Worm (Caenorhabditis elegans): ENCODE data around the gene nos-3.
"Not testable (repeated sequence)": the region's sequence is repeated elsewhere in the genome, so short reads cannot be mapped to it uniquely, and the experiment has no call there.

The nos-3 gene

ce11 chrII:9731810-9732209 lies 14.3 kb upstream of the nos-3 start, which contains the start of gene mab-3:
TSS of gene mab-3 (plus strand) at chrII:9732137.
- not testable (repeated sequence) for TF ChIP-seq tbx-2, lin-11, unc-42 (tag; optimal IDR thresholded peaks at IDR 0.05)

ce11 chrII:9735785-9736184 lies 10.3 kb upstream of the nos-3 start:
- no peak for TF ChIP-seq sdc-2 (tag; optimal IDR thresholded peaks at IDR 0.05)
- TF ChIP-seq zip-5 (tag; optimal IDR thresholded peaks at IDR 0.05), result no peak
- TF ChIP-seq elt-2 (tag; optimal IDR thresholded peaks at IDR 0.05), result no peak
- TF ChIP-seq ztf-16 (tag; optimal IDR thresholded peaks at IDR 0.05), result no peak
- no peak for TF ChIP-seq pat-9 (tag; optimal IDR thresholded peaks at IDR 0.05)
- no peak for TF ChIP-seq C08G9.2 (tag; optimal IDR thresholded peaks at IDR 0.05)
- no peak for TF ChIP-seq tbx-2 (tag; optimal IDR thresholded peaks at IDR 0.05)
- no peak for TF ChIP-seq ceh-18 (tag; optimal IDR thresholded peaks at IDR 0.05)
- TF ChIP-seq elt-4 (tag; optimal IDR thresholded peaks at IDR 0.05), result no peak
- no peak for TF ChIP-seq ceh-14 (tag; optimal IDR thresholded peaks at IDR 0.05)
- no peak for TF ChIP-seq ceh-6 (GFP tag; optimal IDR thresholded peaks at IDR 0.05)
- no peak for TF ChIP-seq ceh-30 (tag; optimal IDR thresholded peaks at IDR 0.05)
- no peak for TF ChIP-seq ceh-31 (tag; optimal IDR thresholded peaks at IDR 0.05)
- no peak for TF ChIP-seq nfya-1 (tag; optimal IDR thresholded peaks at IDR 0.05)
- TF ChIP-seq K09A11.1 (tag; optimal IDR thresholded peaks at IDR 0.05; ENCODE audit: insufficient read depth), result no peak
- TF ChIP-seq tbx-7 (tag; optimal IDR thresholded peaks at IDR 0.05), result no peak
- TF ChIP-seq lim-6 (tag; optimal IDR thresholded peaks at IDR 0.05), result no peak
- no peak for TF ChIP-seq sox-2 (GFP tag; IDR thresholded peaks at IDR 0.05)
- no peak for TF ChIP-seq pros-1 (tag; optimal IDR thresholded peaks at IDR 0.05)

- TF ChIP-seq elt-2 (tag; optimal IDR thresholded peaks at IDR 0.05) (no peak), hlh-13 (GFP tag; optimal IDR thresholded peaks at IDR 0.05) (no peak), ceh-22 (tag; optimal IDR thresholded peaks at IDR 0.05) (no peak), madf-2 (tag; optimal IDR thresholded peaks at IDR 0.05) (no peak), ceh-34 (tag; optimal IDR thresholded peaks at IDR 0.05) (no peak), sdc-2 (tag; optimal IDR thresholded peaks at IDR 0.05) (no peak), nhr-232 (tag; optimal IDR thresholded peaks at IDR 0.05) (no peak)
Measured at ce11 chrII:9738820-9739219, 7.3 kb upstream of the nos-3 start.

ce11 chrII:9740552-9740951 lies 5.6 kb upstream of the nos-3 start:
- TF ChIP-seq elt-4 (tag; optimal IDR thresholded peaks at IDR 0.05), result no peak
- peak; percentile 28 for TF ChIP-seq madf-2 (tag; optimal IDR thresholded peaks at IDR 0.05)
- TF ChIP-seq elt-2 (tag; optimal IDR thresholded peaks at IDR 0.05), result peak; percentile 22

- TF ChIP-seq eyg-1 (tag; optimal IDR thresholded peaks at IDR 0.05) (no peak), ama-1 (optimal IDR thresholded peaks at IDR 0.05) (no peak), sox-2 (GFP tag; IDR thresholded peaks at IDR 0.05) (no peak), rnt-1 (tag; optimal IDR thresholded peaks at IDR 0.05) (no peak), fkh-10 (GFP tag; optimal IDR thresholded peaks at IDR 0.05) (no peak), nfya-1 (tag; optimal IDR thresholded peaks at IDR 0.05) (no peak), ztf-16 (tag; optimal IDR thresholded peaks at IDR 0.05) (no peak), npax-4 (tag; optimal IDR thresholded peaks at IDR 0.05) (no peak), hlh-8 (tag; optimal IDR thresholded peaks at IDR 0.05) (no peak), hlh-6 (tag; optimal IDR thresholded peaks at IDR 0.05) (no peak), pha-2 (tag; optimal IDR thresholded peaks at IDR 0.05) (no peak), odd-2 (tag; optimal IDR thresholded peaks at IDR 0.05) (no peak), zip-5 (tag; optimal IDR thresholded peaks at IDR 0.05) (no peak), ceh-14 (tag; optimal IDR thresholded peaks at IDR 0.05) (no peak), pax-1 (tag; optimal IDR thresholded peaks at IDR 0.05) (no peak), fkh-6 (tag; optimal IDR thresholded peaks at IDR 0.05) (no peak), Y22D7AL.16 (tag; optimal IDR thresholded peaks at IDR 0.05) (no peak), nhr-11 (tag; optimal IDR thresholded peaks at IDR 0.05) (no peak), F13H6.1 (tag; optimal IDR thresholded peaks at IDR 0.05) (no peak)
Measured at ce11 chrII:9741400-9741799, 4.7 kb upstream of the nos-3 start.
